Worm (Caenorhabditis elegans): Measurements from ENCODE around the gene metl-18.
A peak's percentile ranks its signal among the peaks of the same experiment; 100 is the strongest.

DNA sequence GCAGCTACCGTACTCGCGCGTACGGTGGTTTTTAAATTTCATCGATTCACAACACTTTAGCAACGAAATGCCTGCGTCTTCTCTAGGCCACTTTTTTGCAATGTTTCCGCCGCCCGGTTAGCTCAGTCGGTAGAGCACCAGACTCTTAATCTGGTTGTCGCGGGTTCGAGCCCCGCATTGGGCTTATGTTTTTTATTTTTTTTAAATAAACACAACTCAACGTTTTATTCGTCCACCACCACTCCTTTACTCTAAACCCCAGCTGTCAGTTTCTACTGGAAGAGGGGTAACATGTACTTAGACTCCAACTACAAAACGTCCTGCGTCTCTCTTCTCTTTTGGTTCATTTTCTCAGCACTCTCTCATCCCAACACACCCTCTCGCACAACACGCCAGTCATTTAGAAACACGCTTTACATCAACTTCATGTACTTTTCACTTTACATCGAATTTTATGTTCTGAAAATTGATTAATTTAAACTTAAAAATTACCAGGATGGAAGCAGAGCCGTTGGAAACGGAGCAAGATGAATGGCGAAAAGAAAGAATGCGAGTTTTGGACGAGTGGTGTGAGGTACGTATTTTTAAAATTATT, 36.0 kb upstream of the metl-18 start, which contains the start of the genes elmd-1 and hecw-1:
- no peak for TF ChIP-seq snpc-4 (tag; optimal IDR thresholded peaks at IDR 0.05)
- peak; percentile 48 for TF ChIP-seq unc-62 (GFP tag; optimal IDR thresholded peaks at IDR 0.05)
- no peak for TF ChIP-seq lsy-2 (tag; optimal IDR thresholded peaks at IDR 0.05)
- TF ChIP-seq mep-1 (tag; optimal IDR thresholded peaks at IDR 0.05), result no peak
- no peak for TF ChIP-seq ztf-11 (tag; optimal IDR thresholded peaks at IDR 0.05)

Data from whole organism, mixed stage, embryonic.